Fruit fly (Drosophila melanogaster): ENCODE results near the gene Rev1.

dm6 chr3L:654019-654418 lies at the start of gene Rev1, which contains the start of gene MED30:
- TF ChIP-seq CG8478 (optimal IDR thresholded peaks at IDR 0.05) (no peak), Dll (optimal IDR thresholded peaks at IDR 0.05) (no peak)
